Worm (Caenorhabditis elegans) whole organism, young adult: ENCODE measurements around the gene dhhc-6.

Experiments used
- B0035.1 ChIP-seq: sonication (generic microtip); optimal IDR thresholded peaks from 2 replicates; lab custom pipeline; 2016; ENCODE audit warnings: missing genetic modification characterization, mild to moderate bottlenecking, missing compliant biosample characterization, missing genotype, missing genetic modification reagents
- C17E4.6 ChIP-seq: fragments of 200-800 bp; sonication (Bioruptor generic); IDR thresholded peaks from 2 replicates; pipeline ENCODE4 v1.3.6; 2022; ENCODE audit warnings: missing genetic modification reagents, missing genetic modification characterization, missing compliant biosample characterization
- D2030.7 ChIP-seq: fragments of 200-800 bp; sonication (Bioruptor generic); IDR thresholded peaks from 2 replicates; pipeline ENCODE4 v1.3.6; 2022; ENCODE audit warnings: missing genetic modification reagents, missing genetic modification characterization, missing compliant biosample characterization
- F22D6.2 ChIP-seq: sonication (generic microtip); optimal IDR thresholded peaks from 2 replicates; lab custom pipeline; 2016; ENCODE audit warnings: mild to moderate bottlenecking, missing genetic modification characterization, missing compliant biosample characterization
- F33H1.4 ChIP-seq: fragments of 200-800 bp; sonication (Bioruptor generic); IDR thresholded peaks from 2 replicates; pipeline ENCODE4 v1.3.6; 2022; ENCODE audit warnings: missing genetic modification reagents, missing genetic modification characterization, missing compliant biosample characterization
- F39B2.1 ChIP-seq: fragments of 200-800 bp; sonication (Bioruptor generic); IDR thresholded peaks from 2 replicates; pipeline ENCODE4 v1.3.6; 2022; ENCODE audit warnings: missing genetic modification reagents, missing genetic modification characterization, missing compliant biosample characterization
- F49E8.2 ChIP-seq: sonication (generic microtip); optimal IDR thresholded peaks from 3 replicates; lab custom pipeline; 2017; ENCODE audit warnings: missing genetic modification characterization, mild to moderate bottlenecking, missing compliant biosample characterization, antibody characterized with exemption, moderate library complexity; ENCODE audit not compliant: insufficient read depth
- F57C9.4 ChIP-seq: sonication (generic microtip); optimal IDR thresholded peaks from 2 replicates; lab custom pipeline; 2017; ENCODE audit warnings: mild to moderate bottlenecking, missing genetic modification characterization, missing compliant biosample characterization
- K11D2.4 ChIP-seq: fragments of 200-800 bp; sonication (Bioruptor generic); IDR thresholded peaks from 2 replicates; pipeline ENCODE4 v1.3.6; 2022; ENCODE audit warnings: missing genetic modification reagents, missing genetic modification characterization, missing compliant biosample characterization
- Y95B8A.8 ChIP-seq: fragments of 200-800 bp; sonication (Bioruptor generic); IDR thresholded peaks from 2 replicates; pipeline ENCODE4 v1.3.6; 2022; ENCODE audit warnings: missing genetic modification reagents, missing genetic modification characterization, missing compliant biosample characterization
- attf-3 ChIP-seq: fragments of 200-800 bp; sonication (Bioruptor generic); conservative IDR thresholded peaks from 2 replicates; pipeline ENCODE4 v1.3.6; 2022; ENCODE audit warnings: missing genetic modification reagents, missing genetic modification characterization, missing compliant biosample characterization
- bed-2 ChIP-seq: fragments of 200-800 bp; sonication (Bioruptor generic); IDR thresholded peaks from 2 replicates; pipeline ENCODE4 v1.3.6; 2022; ENCODE audit warnings: missing genetic modification reagents, missing genetic modification characterization, missing compliant biosample characterization
- cebp-1 ChIP-seq, 2 experiments: fragments of 200-800 bp in 1 of 2; sonication (Bioruptor generic) in 1 of 2; sonication (generic microtip) in 1 of 2; IDR thresholded peaks in 1 of 2; optimal IDR thresholded peaks in 1 of 2; 2 replicates each; pipeline versions ENCODE4 v1.3.6 to Lab custom; 2017 to 2022; ENCODE audit warnings: missing compliant biosample characterization in 2 of 2, missing genetic modification characterization in 2 of 2, mild to moderate bottlenecking in 1 of 2, missing genetic modification reagents in 1 of 2, moderate library complexity in 1 of 2
- cebp-2 ChIP-seq: fragments of 200-800 bp; sonication (Bioruptor generic); IDR thresholded peaks from 2 replicates; pipeline ENCODE4 v1.3.6; 2022; ENCODE audit warnings: missing genetic modification characterization, missing compliant biosample characterization
- ceh-100 ChIP-seq: fragments of 200-800 bp; sonication (Bioruptor generic); IDR thresholded peaks from 2 replicates; pipeline ENCODE4 v1.3.6; 2022; ENCODE audit warnings: missing genetic modification reagents, missing genetic modification characterization, missing compliant biosample characterization
- ceh-40 ChIP-seq: fragments of 200-800 bp; sonication (Bioruptor generic); IDR thresholded peaks from 2 replicates; pipeline ENCODE4 v1.3.6; 2022; ENCODE audit warnings: missing genetic modification characterization, missing compliant biosample characterization
- dpl-1 ChIP-seq: fragments of 150-350 bp; optimal IDR thresholded peaks from 2 replicates; lab custom pipeline; 2014; ENCODE audit warnings: missing biosample characterization, missing genetic modification reagents, missing genetic modification characterization
- him-1 ChIP-seq: sonication (generic microtip); optimal IDR thresholded peaks from 2 replicates; lab custom pipeline; 2016; ENCODE audit warnings: missing genotype, missing genetic modification reagents, missing genetic modification characterization, missing compliant biosample characterization
- hlh-26 ChIP-seq: fragments of 200-800 bp; sonication (Bioruptor generic); conservative IDR thresholded peaks from 2 replicates; pipeline ENCODE4 v1.3.6; 2022; ENCODE audit warnings: missing genetic modification reagents, missing genetic modification characterization, missing compliant biosample characterization
- hmg-1.2 ChIP-seq: fragments of 200-800 bp; sonication (Bioruptor generic); IDR thresholded peaks from 2 replicates; pipeline ENCODE4 v1.3.6; 2022; ENCODE audit warnings: missing genetic modification reagents, missing genetic modification characterization, missing compliant biosample characterization
- hmg-20 ChIP-seq: fragments of 200-800 bp; sonication (Bioruptor generic); IDR thresholded peaks from 2 replicates; pipeline ENCODE4 v1.3.6; 2022; ENCODE audit warnings: missing genetic modification reagents, missing genetic modification characterization, missing compliant biosample characterization
- hrde-1 ChIP-seq: sonication (generic microtip); optimal IDR thresholded peaks from 2 replicates; lab custom pipeline; 2016; ENCODE audit warnings: missing genetic modification characterization, mild to moderate bottlenecking, missing compliant biosample characterization, moderate library complexity, missing genotype, missing genetic modification reagents, borderline replicate concordance
- lin-40 ChIP-seq: sonication (generic microtip); optimal IDR thresholded peaks from 2 replicates; lab custom pipeline; 2016; ENCODE audit warnings: missing genetic modification characterization, mild to moderate bottlenecking, missing compliant biosample characterization, missing genotype, missing genetic modification reagents
- lsl-1 ChIP-seq: fragments of 200-800 bp; sonication (Bioruptor generic); optimal IDR thresholded peaks from 2 replicates; lab custom pipeline; 2018; ENCODE audit warnings: mild to moderate bottlenecking, missing genetic modification characterization, moderate library complexity, missing compliant biosample characterization
- madf-6 ChIP-seq: fragments of 200-800 bp; sonication (Bioruptor generic); IDR thresholded peaks from 2 replicates; pipeline ENCODE4 v1.3.6; 2022; ENCODE audit warnings: missing genetic modification reagents, missing genetic modification characterization, missing compliant biosample characterization
- madf-8 ChIP-seq: fragments of 200-800 bp; sonication (Bioruptor generic); conservative IDR thresholded peaks from 2 replicates; pipeline ENCODE4 v1.3.6; 2022; ENCODE audit warnings: missing genetic modification reagents, missing genetic modification characterization, missing compliant biosample characterization
- mel-28 ChIP-seq: sonication (generic microtip); optimal IDR thresholded peaks from 2 replicates; lab custom pipeline; 2016; ENCODE audit warnings: borderline replicate concordance, mild to moderate bottlenecking, missing genetic modification characterization, missing compliant biosample characterization
- nfya-1 ChIP-seq: sonication (generic microtip); optimal IDR thresholded peaks from 2 replicates; lab custom pipeline; 2017; ENCODE audit warnings: antibody characterized with exemption, missing compliant biosample characterization, missing genetic modification characterization, borderline replicate concordance; ENCODE audit not compliant: insufficient read depth
- nhr-120 ChIP-seq: fragments of 200-800 bp; sonication (Bioruptor generic); IDR thresholded peaks from 2 replicates; pipeline ENCODE4 v1.3.6; 2022; ENCODE audit warnings: missing genetic modification characterization, missing compliant biosample characterization
- nhr-27 ChIP-seq: fragments of 200-800 bp; sonication (Bioruptor generic); optimal IDR thresholded peaks from 2 replicates; lab custom pipeline; 2018; ENCODE audit warnings: mild to moderate bottlenecking, missing genetic modification characterization, moderate library complexity, missing compliant biosample characterization
- nhr-80 ChIP-seq: sonication (generic microtip); optimal IDR thresholded peaks from 2 replicates; lab custom pipeline; 2016; ENCODE audit warnings: missing genetic modification characterization, missing compliant biosample characterization
- pha-4 ChIP-seq: fragments of 150-350 bp; sonication (generic microtip); optimal IDR thresholded peaks from 2 replicates; lab custom pipeline; 2014; ENCODE audit warnings: missing biosample characterization, missing genetic modification reagents, missing genetic modification characterization
- rcor-1 ChIP-seq: fragments of 200-800 bp; sonication (Bioruptor generic); IDR thresholded peaks from 2 replicates; pipeline ENCODE4 v1.3.6; 2022; ENCODE audit warnings: missing genetic modification reagents, missing genetic modification characterization, missing compliant biosample characterization
- repo-1 ChIP-seq: sonication (generic microtip); optimal IDR thresholded peaks from 2 replicates; lab custom pipeline; 2017; ENCODE audit warnings: mild to moderate bottlenecking, missing genetic modification characterization, missing compliant biosample characterization
- snpc-1.3 ChIP-seq: sonication (generic microtip); optimal IDR thresholded peaks from 2 replicates; lab custom pipeline; 2017; ENCODE audit warnings: missing genetic modification characterization, mild to moderate bottlenecking, missing compliant biosample characterization, antibody characterized with exemption, moderate library complexity, missing genotype, missing genetic modification reagents; ENCODE audit not compliant: insufficient read depth
- snpc-4 ChIP-seq, 5 experiments: fragments of 150-350 bp in 1 of 5; sonication (generic microtip) in 4 of 5; optimal IDR thresholded peaks; 2 replicates each; lab custom pipeline; 2014 to 2018; ENCODE audit warnings: missing genetic modification characterization in 5 of 5, missing biosample characterization in 3 of 5, antibody characterized with exemption in 2 of 5, mild to moderate bottlenecking in 2 of 5, missing compliant biosample characterization in 2 of 5, missing genotype in 2 of 5, moderate library complexity in 2 of 5, missing genetic modification reagents in 1 of 5
- somi-1 ChIP-seq: fragments of 200-800 bp; sonication (Bioruptor generic); optimal IDR thresholded peaks from 2 replicates; lab custom pipeline; 2018; ENCODE audit warnings: mild to moderate bottlenecking, missing genetic modification characterization, missing compliant biosample characterization
- xnd-1 ChIP-seq: sonication (generic microtip); optimal IDR thresholded peaks from 2 replicates; lab custom pipeline; 2016; ENCODE audit warnings: missing genotype, missing genetic modification reagents, missing genetic modification characterization, missing compliant biosample characterization
- ztf-18 ChIP-seq: sonication (generic microtip); optimal IDR thresholded peaks from 2 replicates; lab custom pipeline; 2016; ENCODE audit warnings: missing genotype, mild to moderate bottlenecking, missing genetic modification characterization, missing compliant biosample characterization
- ztf-28 ChIP-seq: fragments of 200-800 bp; sonication (Bioruptor generic); IDR thresholded peaks from 2 replicates; pipeline ENCODE4 v1.3.6; 2022; ENCODE audit warnings: missing genetic modification reagents, missing genetic modification characterization, missing compliant biosample characterization

The dhhc-6 gene

DNA sequence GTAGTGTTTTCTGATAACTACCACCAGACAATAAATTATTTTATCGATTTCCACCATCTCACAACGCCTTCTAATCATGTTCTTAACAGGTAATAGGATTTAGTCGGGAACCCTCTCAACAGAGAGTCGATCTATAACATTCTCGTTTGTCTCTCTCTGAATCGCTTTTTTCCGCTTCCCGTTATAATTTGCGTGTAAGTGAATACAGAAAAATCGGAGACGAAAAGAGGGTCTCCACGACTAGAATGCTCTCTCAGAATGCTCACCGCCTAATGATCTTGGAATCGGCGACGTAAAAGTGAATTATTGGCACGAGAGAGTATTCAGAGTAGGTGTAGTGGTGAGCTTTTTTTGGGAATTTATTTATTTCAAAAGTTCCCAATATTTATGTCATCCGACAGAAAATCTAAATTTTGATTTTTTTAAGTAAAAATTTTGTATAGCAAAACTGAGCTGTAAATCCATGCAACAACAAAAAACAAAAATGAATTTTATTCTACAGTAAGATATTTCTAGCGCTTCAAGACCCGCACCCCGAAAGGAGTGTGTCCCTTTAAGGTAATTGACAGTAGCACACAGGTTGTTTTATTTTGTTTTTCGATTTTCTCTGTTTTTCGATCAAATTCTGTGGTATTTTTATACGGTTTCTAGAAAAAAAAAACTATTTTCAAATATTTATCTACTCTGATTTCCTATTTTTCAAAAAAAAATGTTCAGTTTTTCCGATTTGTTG lies 2.2 kb downstream of the dhhc-6 start:
- no peak for TF ChIP-seq nhr-27 (tag; lab: Kevin White, UChicago)
- peak; percentile 90 for TF ChIP-seq lsl-1
- TF ChIP-seq mel-28 (tag; lab: Kevin White, UChicago): no peak
- no peak for TF ChIP-seq dpl-1 (GFP tag; lab: Kevin White, UChicago)
- no peak for TF ChIP-seq ceh-40 (GFP tag; lab: Robert Waterston, UW)
- TF ChIP-seq madf-8: peak; percentile 43; the same call in 1 of the 2 replicates
- TF ChIP-seq F22D6.2 (tag; lab: Kevin White, UChicago): no peak
- peak; percentile 74 for TF ChIP-seq madf-6 (GFP tag; lab: Robert Waterston, UW)
- no peak for TF ChIP-seq B0035.1
- no peak for TF ChIP-seq cebp-2 (GFP tag; lab: Robert Waterston, UW)
- TF ChIP-seq him-1: peak; percentile 30
- TF ChIP-seq F49E8.2 (tag; lab: Kevin White, UChicago): peak; percentile 18
- TF ChIP-seq F33H1.4 (GFP tag; lab: Robert Waterston, UW): peak; percentile 83
- peak; percentile 33; the same call in 1 of the 2 replicates for TF ChIP-seq D2030.7
- peak; percentile 67 for TF ChIP-seq xnd-1 (tag; lab: Kevin White, UChicago)

DNA sequence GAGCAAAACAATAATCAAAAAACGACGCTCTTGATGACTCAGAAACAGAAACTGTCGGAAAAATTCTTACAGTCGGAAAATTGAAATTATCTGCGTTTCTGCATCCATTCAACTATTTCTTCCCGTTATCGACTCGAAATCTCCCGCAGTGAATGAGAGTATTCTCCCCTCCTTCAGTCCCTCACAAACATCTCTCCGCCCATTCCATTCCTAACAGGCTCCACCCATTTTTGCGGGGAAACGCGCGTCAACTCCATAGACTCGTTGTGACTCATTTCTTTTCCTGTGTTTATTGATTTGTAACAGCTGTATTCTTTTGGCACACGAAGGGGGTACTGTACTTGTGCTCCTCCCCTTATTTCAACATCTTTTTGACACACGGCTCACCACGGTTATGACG lies 3.1 kb downstream of the dhhc-6 start:
- no peak for TF ChIP-seq Y95B8A.8 (GFP tag; lab: Robert Waterston, UW)
- no peak for TF ChIP-seq F57C9.4 (tag; lab: Kevin White, UChicago)
- TF ChIP-seq repo-1: no peak
- TF ChIP-seq cebp-1 (GFP tag; IDR thresholded peaks at IDR 0.05; lab: Robert Waterston, UW): 0 out of 2 replicates have a peak, but pooled peaks have one; percentile 24
- peak; percentile 59 for TF ChIP-seq cebp-1 (tag; optimal IDR thresholded peaks at IDR 0.05; lab: Kevin White, UChicago)
- no peak for TF ChIP-seq hmg-20 (GFP tag; lab: Robert Waterston, UW)
- 0 out of 2 replicates have a peak, but pooled peaks have one; percentile 41 for TF ChIP-seq cebp-2 (GFP tag; lab: Robert Waterston, UW)
- TF ChIP-seq bed-2 (GFP tag; lab: Robert Waterston, UW): no peak
- no peak for TF ChIP-seq rcor-1 (GFP tag; lab: Robert Waterston, UW)
- TF ChIP-seq ceh-40 (GFP tag; lab: Robert Waterston, UW): no peak
- no peak for TF ChIP-seq hrde-1 (tag; lab: Kevin White, UChicago)

DNA sequence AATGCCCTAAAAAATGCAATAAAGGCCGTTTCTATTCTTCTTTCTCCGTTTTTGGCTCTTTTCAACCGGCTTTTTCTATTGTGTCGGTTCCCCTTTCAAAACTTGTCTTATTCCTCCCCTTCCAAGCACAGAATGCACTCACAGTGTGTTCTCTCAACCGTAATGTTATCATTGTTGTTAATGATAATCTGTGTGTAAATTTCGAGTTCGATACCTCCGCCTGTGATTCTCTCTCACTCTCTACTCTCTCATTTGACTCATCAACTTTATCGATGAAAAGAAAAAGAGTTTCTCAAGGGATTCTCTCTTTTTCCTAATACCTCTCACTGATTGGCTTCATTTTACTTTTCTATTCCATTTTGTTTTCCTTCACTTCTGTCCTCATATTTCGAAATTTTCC lies 4.0 kb downstream of the dhhc-6 start:
- TF ChIP-seq ceh-100 (GFP tag; lab: Robert Waterston, UW) (no peak), F39B2.1 (no peak), snpc-1.3 (tag; lab: Kevin White, UChicago) (no peak), K11D2.4 (no peak), hmg-1.2 (GFP tag; lab: Robert Waterston, UW) (no peak), nfya-1 (no peak), cebp-1 (GFP tag; IDR thresholded peaks at IDR 0.05; lab: Robert Waterston, UW) (no peak), cebp-1 (tag; optimal IDR thresholded peaks at IDR 0.05; lab: Kevin White, UChicago) (peak; percentile 6), ztf-28 (GFP tag; lab: Robert Waterston, UW) (no peak), pha-4 (tag; lab: Kevin White, UChicago) (no peak), him-1 (no peak), snpc-4 (GFP tag; optimal IDR thresholded peaks at IDR 0.05; lab: Kevin White, UChicago) (no peak), snpc-4 (tag; optimal IDR thresholded peaks at IDR 0.05; lab: Kevin White, UChicago) (no peak), nhr-120 (GFP tag; lab: Robert Waterston, UW) (no peak), ztf-18 (tag; lab: Kevin White, UChicago) (no peak), C17E4.6 (GFP tag; lab: Robert Waterston, UW) (no peak), somi-1 (GFP tag; lab: Kevin White, UChicago) (no peak), attf-3 (GFP tag; lab: Robert Waterston, UW) (no peak), hlh-26 (GFP tag; lab: Robert Waterston, UW) (no peak), cebp-2 (GFP tag; lab: Robert Waterston, UW) (0 out of 2 replicates have a peak, but pooled peaks have one; percentile 10), nhr-80 (peak; percentile 67), lin-40 (no peak)
